Worm (Caenorhabditis elegans) whole organism, young adult: ENCODE results near the gene Y38E10A.28.

Experiments
- C06A6.2 ChIP-seq: fragments of 200-800 bp; sonication (Bioruptor generic); conservative IDR thresholded peaks from 2 replicates; pipeline ENCODE4 v1.3.6; 2022; ENCODE audit warnings: missing genetic modification characterization, missing compliant biosample characterization
- C17E4.6 ChIP-seq: fragments of 200-800 bp; sonication (Bioruptor generic); IDR thresholded peaks from 2 replicates; pipeline ENCODE4 v1.3.6; 2022; ENCODE audit warnings: missing genetic modification reagents, missing genetic modification characterization, missing compliant biosample characterization
- F22D6.2 ChIP-seq: sonication (generic microtip); optimal IDR thresholded peaks from 2 replicates; lab custom pipeline; 2016; ENCODE audit warnings: mild to moderate bottlenecking, missing genetic modification characterization, missing compliant biosample characterization
- F33H1.4 ChIP-seq: fragments of 200-800 bp; sonication (Bioruptor generic); IDR thresholded peaks from 2 replicates; pipeline ENCODE4 v1.3.6; 2022; ENCODE audit warnings: missing genetic modification reagents, missing genetic modification characterization, missing compliant biosample characterization
- F52B5.7 ChIP-seq: sonication (generic microtip); optimal IDR thresholded peaks from 2 replicates; lab custom pipeline; 2016; ENCODE audit warnings: mild to moderate bottlenecking, missing genetic modification characterization, missing compliant biosample characterization
- F57A8.1 ChIP-seq: fragments of 200-800 bp; sonication (Bioruptor generic); optimal IDR thresholded peaks from 2 replicates; lab custom pipeline; 2018; ENCODE audit warnings: mild to moderate bottlenecking, missing genetic modification characterization, moderate library complexity, missing compliant biosample characterization
- K11D2.4 ChIP-seq: fragments of 200-800 bp; sonication (Bioruptor generic); IDR thresholded peaks from 2 replicates; pipeline ENCODE4 v1.3.6; 2022; ENCODE audit warnings: missing genetic modification reagents, missing genetic modification characterization, missing compliant biosample characterization
- T07F8.4 ChIP-seq: sonication (generic microtip); optimal IDR thresholded peaks from 2 replicates; lab custom pipeline; 2016; ENCODE audit warnings: mild to moderate bottlenecking, missing genetic modification characterization, moderate library complexity, missing compliant biosample characterization
- T26A5.8 ChIP-seq: sonication (generic microtip); optimal IDR thresholded peaks from 2 replicates; lab custom pipeline; 2016; ENCODE audit warnings: missing genetic modification characterization, missing compliant biosample characterization
- bed-2 ChIP-seq: fragments of 200-800 bp; sonication (Bioruptor generic); IDR thresholded peaks from 2 replicates; pipeline ENCODE4 v1.3.6; 2022; ENCODE audit warnings: missing genetic modification reagents, missing genetic modification characterization, missing compliant biosample characterization
- cebp-2 ChIP-seq: fragments of 200-800 bp; sonication (Bioruptor generic); IDR thresholded peaks from 2 replicates; pipeline ENCODE4 v1.3.6; 2022; ENCODE audit warnings: missing genetic modification characterization, missing compliant biosample characterization
- ceh-27 ChIP-seq: fragments of 200-800 bp; sonication (Bioruptor generic); optimal IDR thresholded peaks from 2 replicates; lab custom pipeline; 2018; ENCODE audit warnings: mild to moderate bottlenecking, missing genetic modification characterization, moderate library complexity, missing compliant biosample characterization
- ceh-58 ChIP-seq: fragments of 200-800 bp; sonication (Bioruptor generic); IDR thresholded peaks from 2 replicates; pipeline ENCODE4 v1.3.6; 2022; ENCODE audit warnings: missing genetic modification characterization, missing compliant biosample characterization
- ceh-79 ChIP-seq: sonication (generic microtip); optimal IDR thresholded peaks from 2 replicates; lab custom pipeline; 2017; ENCODE audit warnings: mild to moderate bottlenecking, missing genetic modification characterization, missing compliant biosample characterization
- die-1 ChIP-seq: sonication (generic microtip); optimal IDR thresholded peaks from 2 replicates; lab custom pipeline; 2016; ENCODE audit warnings: missing genotype, mild to moderate bottlenecking, missing genetic modification characterization, missing compliant biosample characterization
- dox-1 ChIP-seq: fragments of 200-800 bp; sonication (Bioruptor generic); IDR thresholded peaks from 2 replicates; pipeline ENCODE4 v1.3.6; 2022; ENCODE audit warnings: missing genetic modification reagents, missing genetic modification characterization, missing compliant biosample characterization
- dpff-1 ChIP-seq: sonication (generic microtip); optimal IDR thresholded peaks from 2 replicates; lab custom pipeline; 2017; ENCODE audit warnings: mild to moderate bottlenecking, missing genetic modification characterization, missing compliant biosample characterization
- egl-18 ChIP-seq: fragments of 200-800 bp; sonication (Bioruptor generic); IDR thresholded peaks from 2 replicates; pipeline ENCODE4 v1.3.6; 2022; ENCODE audit warnings: missing genetic modification reagents, missing genetic modification characterization, missing compliant biosample characterization
- hrde-1 ChIP-seq: sonication (generic microtip); optimal IDR thresholded peaks from 2 replicates; lab custom pipeline; 2016; ENCODE audit warnings: missing genetic modification characterization, mild to moderate bottlenecking, missing compliant biosample characterization, moderate library complexity, missing genotype, missing genetic modification reagents, borderline replicate concordance
- lag-1 ChIP-seq: fragments of 200-800 bp; sonication (Bioruptor generic); IDR thresholded peaks from 2 replicates; pipeline ENCODE4 v1.3.6; 2022; ENCODE audit warnings: missing genetic modification reagents, missing genetic modification characterization, missing compliant biosample characterization
- let-526 ChIP-seq: fragments of 200-800 bp; sonication (Bioruptor generic); IDR thresholded peaks from 2 replicates; pipeline ENCODE4 v1.3.6; 2022; ENCODE audit warnings: missing genetic modification reagents, missing genetic modification characterization, missing compliant biosample characterization
- let-607 ChIP-seq, 2 experiments: fragments of 200-800 bp in 1 of 2; sonication (Bioruptor generic) in 1 of 2; sonication (generic microtip) in 1 of 2; optimal IDR thresholded peaks; 2 replicates each; lab custom pipeline; 2016 to 2018; ENCODE audit warnings: mild to moderate bottlenecking in 2 of 2, missing compliant biosample characterization in 2 of 2, missing genetic modification characterization in 2 of 2, moderate library complexity in 2 of 2, missing genotype in 1 of 2
- lin-26 ChIP-seq: fragments of 200-800 bp; sonication (Bioruptor generic); IDR thresholded peaks from 2 replicates; pipeline ENCODE4 v1.3.6; 2022; ENCODE audit warnings: missing genetic modification reagents, missing genetic modification characterization, missing compliant biosample characterization
- lin-35 ChIP-seq, 3 experiments: fragments of 150-350 bp in 2 of 3; sonication (generic microtip) in 1 of 3; optimal IDR thresholded peaks; 2 replicates each; lab custom pipeline; 2014 to 2018; ENCODE audit warnings: missing biosample characterization in 3 of 3, missing genetic modification characterization in 3 of 3, missing genetic modification reagents in 3 of 3
- lir-1 ChIP-seq: fragments of 200-800 bp; sonication (Bioruptor generic); conservative IDR thresholded peaks from 2 replicates; pipeline ENCODE4 v1.3.6; 2022; ENCODE audit warnings: missing genetic modification reagents, missing genetic modification characterization, missing compliant biosample characterization
- lsl-1 ChIP-seq: fragments of 200-800 bp; sonication (Bioruptor generic); optimal IDR thresholded peaks from 2 replicates; lab custom pipeline; 2018; ENCODE audit warnings: mild to moderate bottlenecking, missing genetic modification characterization, moderate library complexity, missing compliant biosample characterization
- mcd-1 ChIP-seq: fragments of 200-800 bp; sonication (Bioruptor generic); IDR thresholded peaks from 2 replicates; pipeline ENCODE4 v1.3.6; 2022; ENCODE audit warnings: missing genetic modification reagents, missing genetic modification characterization, missing compliant biosample characterization
- mes-4 ChIP-seq: sonication (generic microtip); optimal IDR thresholded peaks from 2 replicates; lab custom pipeline; 2016; ENCODE audit warnings: missing genotype, missing genetic modification characterization, missing compliant biosample characterization
- mxl-1 ChIP-seq: sonication (generic microtip); optimal IDR thresholded peaks from 2 replicates; lab custom pipeline; 2016; ENCODE audit warnings: missing genetic modification characterization, missing compliant biosample characterization
- nfya-1 ChIP-seq: sonication (generic microtip); optimal IDR thresholded peaks from 2 replicates; lab custom pipeline; 2017; ENCODE audit warnings: antibody characterized with exemption, missing compliant biosample characterization, missing genetic modification characterization, borderline replicate concordance; ENCODE audit not compliant: insufficient read depth
- nhr-90 ChIP-seq: sonication (generic microtip); optimal IDR thresholded peaks from 2 replicates; lab custom pipeline; 2016; ENCODE audit warnings: missing genotype, mild to moderate bottlenecking, missing genetic modification characterization, missing compliant biosample characterization
- rcor-1 ChIP-seq: fragments of 200-800 bp; sonication (Bioruptor generic); IDR thresholded peaks from 2 replicates; pipeline ENCODE4 v1.3.6; 2022; ENCODE audit warnings: missing genetic modification reagents, missing genetic modification characterization, missing compliant biosample characterization
- rec-8 ChIP-seq, 2 experiments: sonication (generic microtip); optimal IDR thresholded peaks; 2 replicates each; lab custom pipeline; 2016; ENCODE audit warnings: mild to moderate bottlenecking in 2 of 2, missing genetic modification characterization in 2 of 2, missing genetic modification reagents in 2 of 2, missing genotype in 2 of 2, missing biosample characterization in 1 of 2, missing compliant biosample characterization in 1 of 2, moderate library complexity in 1 of 2
- repo-1 ChIP-seq: sonication (generic microtip); optimal IDR thresholded peaks from 2 replicates; lab custom pipeline; 2017; ENCODE audit warnings: mild to moderate bottlenecking, missing genetic modification characterization, missing compliant biosample characterization
- rpc-1 ChIP-seq, 2 experiments: fragments of 150-350 bp in 1 of 2; sonication (generic microtip) in 1 of 2; optimal IDR thresholded peaks; 2 replicates each; lab custom pipeline; 2014 to 2018; ENCODE audit warnings: missing biosample characterization in 1 of 2, missing genetic modification characterization in 1 of 2, missing genetic modification reagents in 1 of 2, missing genotype in 1 of 2
- sea-2 ChIP-seq: fragments of 200-800 bp; sonication (Bioruptor generic); IDR thresholded peaks from 2 replicates; pipeline ENCODE4 v1.3.6; 2022; ENCODE audit warnings: missing genetic modification characterization, missing compliant biosample characterization
- snpc-3.4 ChIP-seq: sonication (generic microtip); optimal IDR thresholded peaks from 2 replicates; lab custom pipeline; 2017; ENCODE audit warnings: missing genetic modification characterization, mild to moderate bottlenecking, missing compliant biosample characterization, antibody characterized with exemption, moderate library complexity, missing genotype, missing genetic modification reagents
- snpc-4 ChIP-seq, 5 experiments: fragments of 150-350 bp in 1 of 5; sonication (generic microtip) in 4 of 5; optimal IDR thresholded peaks; 2 replicates each; lab custom pipeline; 2014 to 2018; ENCODE audit warnings: missing genetic modification characterization in 5 of 5, missing biosample characterization in 3 of 5, antibody characterized with exemption in 2 of 5, mild to moderate bottlenecking in 2 of 5, missing compliant biosample characterization in 2 of 5, missing genotype in 2 of 5, moderate library complexity in 2 of 5, missing genetic modification reagents in 1 of 5
- somi-1 ChIP-seq: fragments of 200-800 bp; sonication (Bioruptor generic); optimal IDR thresholded peaks from 2 replicates; lab custom pipeline; 2018; ENCODE audit warnings: mild to moderate bottlenecking, missing genetic modification characterization, missing compliant biosample characterization
- unc-130 ChIP-seq: sonication (generic microtip); optimal IDR thresholded peaks from 2 replicates; lab custom pipeline; 2016; ENCODE audit warnings: missing genetic modification reagents, missing genetic modification characterization, missing compliant biosample characterization
- xnd-1 ChIP-seq: sonication (generic microtip); optimal IDR thresholded peaks from 2 replicates; lab custom pipeline; 2016; ENCODE audit warnings: missing genotype, missing genetic modification reagents, missing genetic modification characterization, missing compliant biosample characterization
- ztf-18 ChIP-seq: sonication (generic microtip); optimal IDR thresholded peaks from 2 replicates; lab custom pipeline; 2016; ENCODE audit warnings: missing genotype, mild to moderate bottlenecking, missing genetic modification characterization, missing compliant biosample characterization
- ztf-28 ChIP-seq: fragments of 200-800 bp; sonication (Bioruptor generic); IDR thresholded peaks from 2 replicates; pipeline ENCODE4 v1.3.6; 2022; ENCODE audit warnings: missing genetic modification reagents, missing genetic modification characterization, missing compliant biosample characterization
- ztf-3 ChIP-seq: fragments of 200-800 bp; sonication (Bioruptor generic); optimal IDR thresholded peaks from 2 replicates; lab custom pipeline; 2018; ENCODE audit warnings: mild to moderate bottlenecking, missing genetic modification characterization, missing compliant biosample characterization

Y38E10A.28 gene

DNA sequence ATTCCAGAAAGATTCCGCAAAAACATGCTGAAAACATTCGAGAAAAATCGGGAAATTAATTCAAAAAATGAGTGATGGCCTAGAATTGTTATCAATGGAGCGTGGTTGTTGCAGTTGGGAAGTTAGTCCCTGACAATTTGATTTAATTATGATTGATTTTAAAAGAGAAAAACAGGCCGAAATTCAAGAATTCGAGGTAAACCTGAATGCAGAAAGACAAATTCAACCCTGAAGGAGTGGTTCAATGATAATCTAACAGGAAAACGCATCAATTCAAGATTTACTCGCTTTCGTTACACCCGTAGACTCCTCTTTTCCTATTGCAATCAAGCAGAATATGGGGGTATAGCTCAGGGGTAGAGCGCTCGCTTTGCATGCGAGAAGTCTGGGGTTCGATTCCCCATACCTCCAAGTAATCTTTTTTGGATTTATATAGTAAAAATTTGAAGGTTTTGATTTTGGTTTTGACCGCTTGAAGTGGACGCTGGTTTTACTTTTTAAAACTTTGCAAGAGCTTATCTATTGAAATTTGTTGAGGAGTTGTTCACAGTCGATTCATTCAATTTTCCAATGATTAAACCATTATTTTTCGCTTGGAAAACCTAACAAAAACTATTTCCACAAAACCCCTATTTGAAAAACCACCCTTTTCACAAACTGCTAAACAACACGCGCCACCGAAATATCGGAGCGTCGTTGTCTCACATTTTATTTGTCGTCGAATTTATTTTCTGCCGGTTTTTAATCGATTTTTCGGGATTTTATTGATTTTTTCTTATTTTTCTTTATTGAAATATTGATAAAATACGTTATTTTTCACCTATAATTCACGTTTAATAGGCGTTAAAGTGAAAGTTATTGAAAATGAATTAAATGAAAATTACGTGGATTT lies 48.7 kb downstream of the Y38E10A.28 start (continued):
- TF ChIP-seq bed-2 (GFP tag; lab: Robert Waterston, UW) (0 out of 2 replicates have a peak, but pooled peaks have one; percentile 20), lir-1 (GFP tag; lab: Robert Waterston, UW) (no peak; the same call in 1 of the 2 replicates), let-526 (GFP tag; lab: Robert Waterston, UW) (no peak), mxl-1 (tag; lab: Kevin White, UChicago) (peak; percentile 82), rec-8 (tag; optimal IDR thresholded peaks at IDR 0.05; lab: Kevin White, UChicago) (peak; percentile 82 to 85), nfya-1 (tag; lab: Kevin White, UChicago) (no peak), mes-4 (tag; lab: Kevin White, UChicago) (peak; percentile 75), ceh-79 (tag; lab: Kevin White, UChicago) (peak; percentile 47), T07F8.4 (tag; lab: Kevin White, UChicago) (peak; percentile 53), snpc-3.4 (tag; lab: Kevin White, UChicago) (peak; percentile 66), sea-2 (GFP tag; lab: Robert Waterston, UW) (0 out of 2 replicates have a peak, but pooled peaks have one; percentile 59), lsl-1 (GFP tag; lab: Kevin White, UChicago) (peak; percentile 54), repo-1 (tag; lab: Kevin White, UChicago) (peak; percentile 12), F52B5.7 (tag; lab: Kevin White, UChicago) (no peak), ceh-58 (GFP tag; lab: Robert Waterston, UW) (0 out of 2 replicates have a peak, but pooled peaks have one; percentile 77), ceh-27 (GFP tag; lab: Kevin White, UChicago) (peak; percentile 91), somi-1 (GFP tag; lab: Kevin White, UChicago) (no peak), dox-1 (GFP tag; lab: Robert Waterston, UW) (peak; percentile 87), mcd-1 (GFP tag; lab: Robert Waterston, UW) (peak; percentile 97), nhr-90 (tag; lab: Kevin White, UChicago) (peak; percentile 76), cebp-2 (GFP tag; lab: Robert Waterston, UW) (peak; percentile 78; the same call in 1 of the 2 replicates), ztf-3 (GFP tag; lab: Kevin White, UChicago) (peak; percentile 78), F33H1.4 (GFP tag; lab: Robert Waterston, UW) (peak; percentile 68), let-607 (tag; optimal IDR thresholded peaks at IDR 0.05; lab: Kevin White, UChicago) (peak; percentile 40 to 73), rcor-1 (GFP tag; lab: Robert Waterston, UW) (peak; percentile 56), rpc-1 (optimal IDR thresholded peaks at IDR 0.05; lab: Kevin White, UChicago) (peak; percentile 77), rpc-1 (tag; optimal IDR thresholded peaks at IDR 0.05; lab: Kevin White, UChicago) (peak; percentile 95), C06A6.2 (GFP tag; lab: Robert Waterston, UW) (no peak), lin-26 (GFP tag; lab: Robert Waterston, UW) (peak; percentile 92), egl-18 (GFP tag; lab: Robert Waterston, UW) (no peak), ztf-18 (peak; percentile 66), xnd-1 (tag; lab: Kevin White, UChicago) (no peak), dpff-1 (tag; lab: Kevin White, UChicago) (no peak), hrde-1 (tag; lab: Kevin White, UChicago) (peak; percentile 52), K11D2.4 (peak; percentile 53), C17E4.6 (GFP tag; lab: Robert Waterston, UW) (peak; percentile 52; the same call in 1 of the 2 replicates), snpc-4 (GFP tag; optimal IDR thresholded peaks at IDR 0.05; lab: Kevin White, UChicago) (no peak), snpc-4 (tag; optimal IDR thresholded peaks at IDR 0.05; lab: Kevin White, UChicago) (peak in 3 of 4 experiments; percentile 39 to 63 (median 54)), die-1 (peak; percentile 82), F22D6.2 (tag; lab: Kevin White, UChicago) (peak; percentile 26), lin-35 (GFP tag; optimal IDR thresholded peaks at IDR 0.05; lab: Kevin White, UChicago) (peak in 1 of 3 experiments; percentile 38), F57A8.1 (GFP tag; lab: Kevin White, UChicago) (no peak), lag-1 (GFP tag; lab: Robert Waterston, UW) (no peak), T26A5.8 (peak; percentile 33), ztf-28 (no peak), unc-130 (peak; percentile 86)
